Worm (Caenorhabditis elegans): ENCODE data around the gene samp-1.

samp-1 gene

ce11 chrII:11312223-11312622, 9.5 kb downstream of the samp-1 start, which contains the start of gene T24F1.7:
Gene T24F1.7, plus strand, starts transcription at chrII:11312523.
- TF ChIP-seq hrde-1 (tag; optimal IDR thresholded peaks at IDR 0.05; ENCODE audit: borderline replicate concordance) (no peak), sea-2 (GFP tag; IDR thresholded peaks at IDR 0.05) (no peak), F23B12.7 (tag; optimal IDR thresholded peaks at IDR 0.05; ENCODE audit: insufficient read depth) (no peak), mes-4 (tag; optimal IDR thresholded peaks at IDR 0.05) (no peak), hmg-1.2 (GFP tag; IDR thresholded peaks at IDR 0.05) (no peak), C06A6.2 (GFP tag; conservative IDR thresholded peaks at IDR 0.05) (no peak), attf-3 (GFP tag; conservative IDR thresholded peaks at IDR 0.05) (no peak), egrh-3 (GFP tag; IDR thresholded peaks at IDR 0.05) (no peak), attf-5 (GFP tag; optimal IDR thresholded peaks at IDR 0.05) (no peak), ztf-6 (GFP tag; IDR thresholded peaks at IDR 0.05) (no peak), hsf-1 (GFP tag; IDR thresholded peaks at IDR 0.05) (no peak), B0261.1 (tag; optimal IDR thresholded peaks at IDR 0.05) (no peak), fkh-3 (tag; optimal IDR thresholded peaks at IDR 0.05) (no peak)

ce11 chrII:11314165-11314564, 11.5 kb downstream of the samp-1 start, which contains the start of gene T24F1.4:
Gene T24F1.4, minus strand, starts transcription at chrII:11314265.
- TF ChIP-seq lir-1 (GFP tag; conservative IDR thresholded peaks at IDR 0.05) (no peak), madf-10 (tag; optimal IDR thresholded peaks at IDR 0.05) (no peak), F57A8.1 (GFP tag; optimal IDR thresholded peaks at IDR 0.05) (no peak), dpff-1 (tag; optimal IDR thresholded peaks at IDR 0.05) (no peak), madf-6 (GFP tag; IDR thresholded peaks at IDR 0.05) (no peak), hmg-20 (GFP tag; IDR thresholded peaks at IDR 0.05) (no peak), egrh-3 (GFP tag; IDR thresholded peaks at IDR 0.05) (no peak), ceh-79 (tag; optimal IDR thresholded peaks at IDR 0.05) (no peak)

- no peak for TF ChIP-seq tbp1 (GFP tag; optimal IDR thresholded peaks at IDR 0.05)
- TF ChIP-seq K12H6.12 (tag; optimal IDR thresholded peaks at IDR 0.05): no peak
- TF ChIP-seq F39B2.1 (GFP tag; IDR thresholded peaks at IDR 0.05): no peak
- TF ChIP-seq lin-40 (tag; optimal IDR thresholded peaks at IDR 0.05): no peak
- no peak for TF ChIP-seq aptf-3 (GFP tag; IDR thresholded peaks at IDR 0.05)
Observed at ce11 chrII:11316663-11317062, 14.0 kb downstream of the samp-1 start.

- TF ChIP-seq let-607 (tag; optimal IDR thresholded peaks at IDR 0.05) (no peak), B0019.2 (GFP tag; conservative IDR thresholded peaks at IDR 0.05) (no peak), hmg-20 (GFP tag; IDR thresholded peaks at IDR 0.05) (no peak), ztf-18 (tag; optimal IDR thresholded peaks at IDR 0.05) (no peak), Y67H2A.10 (GFP tag; conservative IDR thresholded peaks at IDR 0.05) (no peak), B0336.3 (GFP tag; IDR thresholded peaks at IDR 0.05) (no peak), lsy-27 (tag; optimal IDR thresholded peaks at IDR 0.05; ENCODE audit: borderline replicate concordance, insufficient read depth) (no peak), mel-28 (tag; optimal IDR thresholded peaks at IDR 0.05; ENCODE audit: borderline replicate concordance) (no peak), F52B5.7 (tag; optimal IDR thresholded peaks at IDR 0.05) (no peak), mes-4 (tag; optimal IDR thresholded peaks at IDR 0.05) (no peak), madf-6 (GFP tag; IDR thresholded peaks at IDR 0.05) (no peak), lin-26 (GFP tag; IDR thresholded peaks at IDR 0.05) (no peak)
Observed at ce11 chrII:11319591-11319990, 16.9 kb downstream of the samp-1 start, which contains the start of gene nlp-51. Gene nlp-51, minus strand, starts transcription at chrII:11319691.

Data from whole organism, young adult.